Fruit fly (Drosophila melanogaster) whole organism, embryonic: Measurements from ENCODE around the gene vito.

ENCODE experiments used
- Atf6 ChIP-seq: fragments of 200-800 bp; sonication (Bioruptor generic); IDR thresholded peaks from 2 replicates; pipeline ENCODE4 v1.3.6; 2022; ENCODE audit warnings: missing biosample characterization, missing genetic modification characterization
- CG10267 ChIP-seq: fragments of 200-800 bp; sonication (Bioruptor generic); optimal IDR thresholded peaks from 2 replicates; lab custom pipeline; 2018; ENCODE audit warnings: missing biosample characterization, mild to moderate bottlenecking, missing genetic modification characterization, moderate library complexity
- CG10654 ChIP-seq: fragments of 200-800 bp; sonication (Bioruptor generic); optimal IDR thresholded peaks from 2 replicates; lab custom pipeline; 2016; ENCODE audit warnings: missing biosample characterization, missing genetic modification characterization
- CG10979 ChIP-seq: fragments of 200-800 bp; sonication (Bioruptor generic); optimal IDR thresholded peaks from 2 replicates; lab custom pipeline; 2018; ENCODE audit warnings: missing biosample characterization, mild to moderate bottlenecking, missing genetic modification characterization, moderate library complexity
- CG11696 ChIP-seq: fragments of 200-800 bp; sonication (Bioruptor generic); IDR thresholded peaks from 2 replicates; pipeline ENCODE4 v1.3.6; 2022; ENCODE audit warnings: missing biosample characterization, missing genetic modification characterization
- CG12071 ChIP-seq: fragments of 200-800 bp; sonication (Bioruptor generic); optimal IDR thresholded peaks from 3 replicates; lab custom pipeline; 2018; ENCODE audit warnings: missing biosample characterization, mild to moderate bottlenecking, missing genetic modification characterization
- CG12155 ChIP-seq: fragments of 200-800 bp; sonication (Bioruptor generic); optimal IDR thresholded peaks from 3 replicates; lab custom pipeline; 2016; ENCODE audit warnings: missing biosample characterization, missing genetic modification characterization
- CG12659 ChIP-seq: fragments of 200-800 bp; sonication (Bioruptor generic); optimal IDR thresholded peaks from 3 replicates; lab custom pipeline; 2017; ENCODE audit warnings: mild to moderate bottlenecking, missing biosample characterization, missing genetic modification reagents, missing genetic modification characterization
- CG15011 ChIP-seq: fragments of 200-800 bp; sonication (Bioruptor generic); optimal IDR thresholded peaks from 3 replicates; lab custom pipeline; 2018; ENCODE audit warnings: missing biosample characterization, mild to moderate bottlenecking, missing genetic modification characterization
- CG15696 ChIP-seq: fragments of 200-800 bp; sonication (Bioruptor generic); optimal IDR thresholded peaks from 2 replicates; lab custom pipeline; 2019; ENCODE audit warnings: missing biosample characterization, mild to moderate bottlenecking, missing genetic modification characterization, moderate library complexity
- CG16863 ChIP-seq: fragments of 200-800 bp; sonication (Bioruptor generic); optimal IDR thresholded peaks from 3 replicates; lab custom pipeline; 2016; ENCODE audit warnings: missing biosample characterization, missing genetic modification characterization
- CG17568 ChIP-seq: fragments of 200-800 bp; sonication (Bioruptor generic); optimal IDR thresholded peaks from 2 replicates; lab custom pipeline; 2018; ENCODE audit warnings: missing biosample characterization, mild to moderate bottlenecking, missing genetic modification characterization, moderate library complexity
- CG18262 ChIP-seq: fragments of 200-800 bp; optimal IDR thresholded peaks from 3 replicates; lab custom pipeline; 2019; ENCODE audit warnings: missing biosample characterization, mild to moderate bottlenecking, missing genetic modification characterization, moderate library complexity
- CG2116 ChIP-seq: fragments of 200-800 bp; sonication (Bioruptor generic); optimal IDR thresholded peaks from 3 replicates; lab custom pipeline; 2018; ENCODE audit warnings: missing biosample characterization, mild to moderate bottlenecking, missing genetic modification characterization
- CG31388 ChIP-seq: fragments of 200-800 bp; sonication (Bioruptor generic); optimal IDR thresholded peaks from 2 replicates; lab custom pipeline; 2016; ENCODE audit warnings: missing biosample characterization, missing genetic modification characterization
- CG31441 ChIP-seq: fragments of 200-800 bp; sonication (Bioruptor generic); IDR thresholded peaks from 2 replicates; pipeline ENCODE4 v1.3.6; 2022; ENCODE audit warnings: missing biosample characterization, missing genetic modification characterization
- CG4617 ChIP-seq: fragments of 200-800 bp; sonication (Bioruptor generic); optimal IDR thresholded peaks from 3 replicates; lab custom pipeline; 2016; ENCODE audit warnings: missing biosample characterization, missing genetic modification characterization, borderline replicate concordance
- CG7357 ChIP-seq: fragments of 200-800 bp; sonication (Bioruptor generic); IDR thresholded peaks from 3 replicates; pipeline ENCODE4 v1.3.6; 2022; ENCODE audit warnings: missing biosample characterization, missing genetic modification characterization
- CG7372 ChIP-seq: fragments of 200-800 bp; sonication (Bioruptor generic); IDR thresholded peaks from 2 replicates; pipeline ENCODE4 v1.3.6; 2022; ENCODE audit warnings: missing biosample characterization, missing genetic modification characterization
- CG8359 ChIP-seq: fragments of 200-800 bp; sonication (Bioruptor generic); optimal IDR thresholded peaks from 2 replicates; lab custom pipeline; 2017; ENCODE audit warnings: missing biosample characterization, mild to moderate bottlenecking, missing genetic modification characterization, borderline replicate concordance
- Camta ChIP-seq: fragments of 200-800 bp; sonication (Bioruptor generic); optimal IDR thresholded peaks from 2 replicates; lab custom pipeline; 2016; ENCODE audit warnings: missing biosample characterization, missing genetic modification characterization
- Chrac-16 ChIP-seq: fragments of 200-800 bp; sonication (Bioruptor generic); optimal IDR thresholded peaks from 3 replicates; lab custom pipeline; 2016; ENCODE audit warnings: missing biosample characterization, missing genetic modification characterization
- D ChIP-seq, 2 experiments: fragments of 200-800 bp in 1 of 2; fragments of >200 bp in 1 of 2; sonication (Bioruptor generic) in 1 of 2; optimal IDR thresholded peaks; 2 replicates in 1 of 2; 3 replicates in 1 of 2; lab custom pipeline; 2017; ENCODE audit warnings: mild to moderate bottlenecking in 1 of 2, missing biosample characterization in 1 of 2, missing genetic modification characterization in 1 of 2, missing genetic modification reagents in 1 of 2
- Dek ChIP-seq: fragments of 200-800 bp; sonication (Bioruptor generic); optimal IDR thresholded peaks from 3 replicates; lab custom pipeline; 2019; ENCODE audit warnings: missing biosample characterization, mild to moderate bottlenecking, missing genetic modification characterization, moderate library complexity
- H15 ChIP-seq: fragments of 200-800 bp; sonication (Bioruptor generic); IDR thresholded peaks from 3 replicates; pipeline ENCODE4 v1.3.6; 2022; ENCODE audit warnings: missing biosample characterization, missing genetic modification characterization
- HHEX ChIP-seq: fragments of 200-800 bp; sonication (Bioruptor generic); optimal IDR thresholded peaks from 3 replicates; lab custom pipeline; 2017; ENCODE audit warnings: missing biosample characterization, mild to moderate bottlenecking, missing genetic modification characterization, missing genetic modification reagents
- HLH4C ChIP-seq: fragments of 200-800 bp; sonication (Bioruptor generic); IDR thresholded peaks from 3 replicates; pipeline ENCODE4 v1.3.6; 2022; ENCODE audit warnings: missing biosample characterization, missing genetic modification characterization; ENCODE audit not compliant: partially characterized antibody
- Hand ChIP-seq: fragments of 200-800 bp; sonication (Bioruptor generic); optimal IDR thresholded peaks from 2 replicates; lab custom pipeline; 2017; ENCODE audit warnings: mild to moderate bottlenecking, missing biosample characterization, missing genetic modification reagents, missing genetic modification characterization
- Hmr ChIP-seq: fragments of 200-800 bp; sonication (Bioruptor generic); optimal IDR thresholded peaks from 3 replicates; lab custom pipeline; 2017; ENCODE audit warnings: mild to moderate bottlenecking, missing biosample characterization, missing genetic modification reagents, missing genetic modification characterization
- Hr51 ChIP-seq, 2 experiments: fragments of 200-800 bp; sonication (Bioruptor generic); optimal IDR thresholded peaks; 2 replicates in 1 of 2; 3 replicates in 1 of 2; lab custom pipeline; 2016 to 2018; ENCODE audit warnings: missing biosample characterization in 2 of 2, missing genetic modification characterization in 2 of 2, mild to moderate bottlenecking in 1 of 2, moderate library complexity in 1 of 2
- Meics ChIP-seq: fragments of 200-800 bp; sonication (Bioruptor generic); optimal IDR thresholded peaks from 2 replicates; lab custom pipeline; 2017; ENCODE audit warnings: missing biosample characterization, mild to moderate bottlenecking, missing genetic modification characterization
- Nf-YA ChIP-seq: fragments of 200-800 bp; sonication (Bioruptor generic); IDR thresholded peaks from 2 replicates; pipeline ENCODE4 v1.3.6; 2022; ENCODE audit warnings: missing biosample characterization, missing genetic modification characterization
- Pdp1 ChIP-seq, 2 experiments: fragments of 200-800 bp; sonication (Bioruptor generic); optimal IDR thresholded peaks; 3 replicates each; lab custom pipeline; 2016; ENCODE audit warnings: missing biosample characterization in 2 of 2, missing genetic modification characterization in 2 of 2, mild to moderate bottlenecking in 1 of 2, moderate library complexity in 1 of 2
- Stat92E ChIP-seq, 3 experiments: fragments of >200 bp in 2 of 3; fragments of 200-800 bp in 1 of 3; sonication (Bioruptor generic) in 1 of 3; optimal IDR thresholded peaks; 2 replicates each; lab custom pipeline; 2017 to 2019; ENCODE audit warnings: missing biosample characterization in 3 of 3, missing genetic modification characterization in 3 of 3, mild to moderate bottlenecking in 1 of 3, moderate library complexity in 1 of 3
- Xrp1 ChIP-seq: fragments of 200-800 bp; sonication (Bioruptor generic); IDR thresholded peaks from 2 replicates; pipeline ENCODE4 v1.3.6; 2022; ENCODE audit warnings: missing biosample characterization, missing genetic modification characterization
- ac ChIP-seq: fragments of 200-800 bp; sonication (Bioruptor generic); optimal IDR thresholded peaks from 3 replicates; lab custom pipeline; 2017; ENCODE audit warnings: missing biosample characterization, mild to moderate bottlenecking, missing genetic modification characterization
- bbx ChIP-seq: fragments of 200-800 bp; sonication (Bioruptor generic); IDR thresholded peaks from 2 replicates; pipeline ENCODE4 v1.3.6; 2022; ENCODE audit warnings: missing biosample characterization, missing genetic modification characterization; ENCODE audit not compliant: partially characterized antibody
- disco-r ChIP-seq: fragments of 200-800 bp; sonication (Bioruptor generic); optimal IDR thresholded peaks from 2 replicates; lab custom pipeline; 2016; ENCODE audit warnings: missing biosample characterization, missing genetic modification characterization
- dmrt99B ChIP-seq: fragments of 200-800 bp; sonication (Bioruptor generic); optimal IDR thresholded peaks from 2 replicates; lab custom pipeline; 2018; ENCODE audit warnings: missing biosample characterization, mild to moderate bottlenecking, missing genetic modification characterization, moderate library complexity
- dpn ChIP-seq, 2 experiments: fragments of 200-800 bp; sonication (Bioruptor generic); optimal IDR thresholded peaks; 3 replicates each; lab custom pipeline; 2016; ENCODE audit warnings: missing biosample characterization in 2 of 2, missing genetic modification characterization in 2 of 2
- fd96Cb ChIP-seq: fragments of 200-800 bp; sonication (Bioruptor generic); optimal IDR thresholded peaks from 2 replicates; lab custom pipeline; 2018; ENCODE audit warnings: missing biosample characterization, mild to moderate bottlenecking, missing genetic modification characterization, moderate library complexity
- fu2 ChIP-seq: fragments of 200-800 bp; sonication (Bioruptor generic); optimal IDR thresholded peaks from 2 replicates; lab custom pipeline; 2016; ENCODE audit warnings: missing biosample characterization, missing genetic modification characterization
- org-1 ChIP-seq: fragments of 200-800 bp; sonication (Bioruptor generic); optimal IDR thresholded peaks from 2 replicates; lab custom pipeline; 2017; ENCODE audit warnings: missing biosample characterization, missing genetic modification characterization
- pho ChIP-seq: fragments of 200-800 bp; sonication (Bioruptor generic); optimal IDR thresholded peaks from 2 replicates; lab custom pipeline; 2016; ENCODE audit warnings: missing biosample characterization, missing genetic modification characterization
- pnt ChIP-seq: fragments of 200-800 bp; sonication (Bioruptor generic); optimal IDR thresholded peaks from 3 replicates; lab custom pipeline; 2016; ENCODE audit warnings: missing biosample characterization, missing genetic modification characterization
- ro ChIP-seq: fragments of 200-800 bp; sonication (Bioruptor generic); IDR thresholded peaks from 2 replicates; pipeline ENCODE4 v1.3.6; 2022; ENCODE audit warnings: missing biosample characterization, missing genetic modification characterization
- sisA ChIP-seq: fragments of 200-800 bp; sonication (Bioruptor generic); IDR thresholded peaks from 2 replicates; pipeline ENCODE4 v1.3.6; 2022; ENCODE audit warnings: missing biosample characterization, missing genetic modification characterization
- tgo ChIP-seq: fragments of 200-800 bp; sonication (Bioruptor generic); IDR thresholded peaks from 3 replicates; pipeline ENCODE4 v1.3.6; 2022; ENCODE audit warnings: missing biosample characterization, missing genetic modification characterization
- unpg ChIP-seq: fragments of 200-800 bp; sonication (Bioruptor generic); optimal IDR thresholded peaks from 3 replicates; lab custom pipeline; 2018; ENCODE audit warnings: missing biosample characterization, mild to moderate bottlenecking, missing genetic modification characterization, moderate library complexity

vito gene

dm6 chr3L:5809201-5809584, 32.1 kb upstream of the vito start (continued):
- TF ChIP-seq D (optimal IDR thresholded peaks at IDR 0.05; lab: Kevin White, UChicago) = no peak
- TF ChIP-seq D (GFP tag; optimal IDR thresholded peaks at IDR 0.05; lab: Kevin White, UChicago) = peak; percentile 36
- no peak for TF ChIP-seq Atf6 (GFP tag; lab: Robert Waterston, UW)
- no peak for TF ChIP-seq ro
- TF ChIP-seq dpn (GFP tag; optimal IDR thresholded peaks at IDR 0.05; lab: Kevin White, UChicago) = no peak
- TF ChIP-seq Nf-YA (GFP tag; lab: Robert Waterston, UW) = no peak
- TF ChIP-seq Xrp1 (GFP tag; lab: Robert Waterston, UW) = peak; percentile 22; the same call in 1 of the 2 replicates
- 0 out of 2 replicates have a peak, but pooled peaks have one; percentile 25 for TF ChIP-seq CG11696 (GFP tag; lab: Robert Waterston, UW)
- peak; percentile 74 for TF ChIP-seq CG18262 (tag; lab: Kevin White, UChicago)
- no peak for TF ChIP-seq CG7357 (GFP tag; lab: Robert Waterston, UW)
- TF ChIP-seq H15 = no peak
- TF ChIP-seq CG4617 (GFP tag; lab: Kevin White, UChicago) = no peak
- no peak for TF ChIP-seq fd96Cb (tag; lab: Kevin White, UChicago)
- no peak for TF ChIP-seq unpg (GFP tag; lab: Kevin White, UChicago)
- TF ChIP-seq CG10979 = peak; percentile 38
- no peak for TF ChIP-seq CG10267 (tag; lab: Kevin White, UChicago)
- no peak for TF ChIP-seq pnt (GFP tag; lab: Kevin White, UChicago)
- TF ChIP-seq pho = no peak
- peak; percentile 13 for TF ChIP-seq Hmr (GFP tag; lab: Kevin White, UChicago)
- 0 out of 2 replicates have a peak, but pooled peaks have one; percentile 22 for TF ChIP-seq sisA
- no peak for TF ChIP-seq bbx (GFP tag; lab: Robert Waterston, UW)
- no peak for TF ChIP-seq Chrac-16
- no peak for TF ChIP-seq Dek (tag; lab: Kevin White, UChicago)
- no peak for TF ChIP-seq CG15011 (GFP tag; lab: Kevin White, UChicago)
- no peak for TF ChIP-seq CG2116 (GFP tag; lab: Kevin White, UChicago)
- no peak for TF ChIP-seq Stat92E (GFP tag; optimal IDR thresholded peaks at IDR 0.05; lab: Kevin White, UChicago)
- TF ChIP-seq CG8359 (GFP tag; lab: Kevin White, UChicago) = no peak
- no peak for TF ChIP-seq fu2 (GFP tag; lab: Kevin White, UChicago)
- TF ChIP-seq Hand = no peak
- no peak for TF ChIP-seq ac (GFP tag; lab: Kevin White, UChicago)
- peak; percentile 33 for TF ChIP-seq dmrt99B
- peak; percentile 61; the same call in 1 of the 2 replicates for TF ChIP-seq CG31441 (GFP tag; lab: Robert Waterston, UW)
- TF ChIP-seq Camta = no peak
- TF ChIP-seq CG12071 (GFP tag; lab: Kevin White, UChicago) = no peak
- no peak for TF ChIP-seq disco-r (GFP tag; lab: Kevin White, UChicago)
- TF ChIP-seq CG12155 (GFP tag; lab: Kevin White, UChicago) = no peak
- no peak for TF ChIP-seq CG7372
- no peak for TF ChIP-seq HHEX (GFP tag; lab: Kevin White, UChicago)
- no peak for TF ChIP-seq CG16863
- no peak for TF ChIP-seq CG15696 (tag; lab: Kevin White, UChicago)
- TF ChIP-seq CG31388 (GFP tag; lab: Kevin White, UChicago) = no peak
- peak; percentile 18 for TF ChIP-seq Meics (GFP tag; lab: Kevin White, UChicago)
- TF ChIP-seq CG17568 (GFP tag; lab: Kevin White, UChicago) = no peak
- no peak for TF ChIP-seq HLH4C (GFP tag; lab: Robert Waterston, UW)
- no peak for TF ChIP-seq Pdp1 (GFP tag; optimal IDR thresholded peaks at IDR 0.05; lab: Kevin White, UChicago)
- TF ChIP-seq org-1 (GFP tag; lab: Kevin White, UChicago) = peak; percentile 16
- no peak for TF ChIP-seq CG10654
- peak in 1 of 2 experiments; percentile 48 for TF ChIP-seq Hr51 (GFP tag; optimal IDR thresholded peaks at IDR 0.05; lab: Kevin White, UChicago)
- TF ChIP-seq CG12659 = peak; percentile 3
- peak; percentile 18; the same call in 1 of the 3 replicates for TF ChIP-seq tgo (GFP tag; lab: Robert Waterston, UW)
